Fruit fly (Drosophila melanogaster) whole organism, embryonic: ENCODE data around the gene Cdc37.

Experiments used
- B-H1 ChIP-seq: fragments of 200-800 bp; sonication (Bioruptor generic); IDR thresholded peaks from 3 replicates; pipeline ENCODE4 v1.3.6; 2022; ENCODE audit warnings: missing biosample characterization, missing genetic modification characterization
- B-H2 ChIP-seq: fragments of 200-800 bp; sonication (Bioruptor generic); optimal IDR thresholded peaks from 2 replicates; lab custom pipeline; 2018; ENCODE audit warnings: missing biosample characterization, mild to moderate bottlenecking, missing genetic modification characterization
- BtbVII ChIP-seq: fragments of 200-800 bp; sonication (Bioruptor generic); optimal IDR thresholded peaks from 3 replicates; lab custom pipeline; 2017; ENCODE audit warnings: missing biosample characterization, mild to moderate bottlenecking, missing genetic modification characterization
- CG10147 ChIP-seq: fragments of 200-800 bp; sonication (Bioruptor generic); optimal IDR thresholded peaks from 2 replicates; lab custom pipeline; 2019; ENCODE audit warnings: missing biosample characterization, mild to moderate bottlenecking, missing genetic modification characterization, moderate library complexity
- CG10543 ChIP-seq: fragments of 200-800 bp; sonication (Bioruptor generic); optimal IDR thresholded peaks from 3 replicates; lab custom pipeline; 2017; ENCODE audit warnings: missing biosample characterization, mild to moderate bottlenecking, missing genetic modification characterization, moderate library complexity
- CG10565 ChIP-seq: fragments of 200-800 bp; sonication (Bioruptor generic); optimal IDR thresholded peaks from 3 replicates; lab custom pipeline; 2016; ENCODE audit warnings: missing biosample characterization, mild to moderate bottlenecking, missing genetic modification characterization
- CG12071 ChIP-seq: fragments of 200-800 bp; sonication (Bioruptor generic); optimal IDR thresholded peaks from 3 replicates; lab custom pipeline; 2018; ENCODE audit warnings: missing biosample characterization, mild to moderate bottlenecking, missing genetic modification characterization
- CG13287 ChIP-seq: fragments of 200-800 bp; sonication (Bioruptor generic); IDR thresholded peaks from 2 replicates; pipeline ENCODE4 v1.3.6; 2022; ENCODE audit warnings: missing biosample characterization, missing genetic modification characterization; ENCODE audit not compliant: partially characterized antibody
- CG13894 ChIP-seq: fragments of 200-800 bp; sonication (Bioruptor generic); optimal IDR thresholded peaks from 3 replicates; lab custom pipeline; 2018; ENCODE audit warnings: missing biosample characterization, mild to moderate bottlenecking, missing genetic modification characterization, moderate library complexity
- CG14441 ChIP-seq: fragments of 200-800 bp; sonication (Bioruptor generic); IDR thresholded peaks from 2 replicates; pipeline ENCODE4 v1.3.6; 2022; ENCODE audit warnings: missing biosample characterization, missing genetic modification characterization
- CG14965 ChIP-seq: fragments of 200-800 bp; sonication (Bioruptor generic); optimal IDR thresholded peaks from 2 replicates; lab custom pipeline; 2016; ENCODE audit warnings: missing biosample characterization, missing genetic modification characterization, borderline replicate concordance
- CG18476 ChIP-seq: fragments of 200-800 bp; sonication (Bioruptor generic); optimal IDR thresholded peaks from 2 replicates; lab custom pipeline; 2016; ENCODE audit warnings: missing biosample characterization, mild to moderate bottlenecking, missing genetic modification characterization
- CG2199 ChIP-seq: fragments of 200-800 bp; sonication (Bioruptor generic); IDR thresholded peaks from 3 replicates; pipeline ENCODE4 v1.3.6; 2022; ENCODE audit warnings: missing biosample characterization, missing genetic modification characterization
- CG42726 ChIP-seq: fragments of 200-800 bp; sonication (Bioruptor generic); IDR thresholded peaks from 2 replicates; pipeline ENCODE4 v1.3.6; 2022; ENCODE audit warnings: missing biosample characterization, missing genetic modification characterization; ENCODE audit not compliant: partially characterized antibody
- CG6854 ChIP-seq: fragments of 200-800 bp; sonication (Bioruptor generic); optimal IDR thresholded peaks from 3 replicates; lab custom pipeline; 2017; ENCODE audit warnings: missing biosample characterization, mild to moderate bottlenecking, missing genetic modification characterization
- CG8089 ChIP-seq: fragments of 200-800 bp; sonication (Bioruptor generic); optimal IDR thresholded peaks from 3 replicates; lab custom pipeline; 2016; ENCODE audit warnings: missing biosample characterization, missing genetic modification characterization
- CoRest ChIP-seq: fragments of 200-800 bp; sonication (Bioruptor generic); optimal IDR thresholded peaks from 3 replicates; lab custom pipeline; 2018; ENCODE audit warnings: missing biosample characterization, mild to moderate bottlenecking, missing genetic modification characterization, moderate library complexity
- Doc3 ChIP-seq: fragments of 200-800 bp; sonication (Bioruptor generic); IDR thresholded peaks from 3 replicates; pipeline ENCODE4 v1.3.6; 2022; ENCODE audit warnings: missing biosample characterization, missing genetic modification characterization; ENCODE audit not compliant: partially characterized antibody
- Eip74EF ChIP-seq, 2 experiments: fragments of 200-800 bp in 1 of 2; fragments of >200 bp in 1 of 2; sonication (Bioruptor generic) in 1 of 2; optimal IDR thresholded peaks; 2 replicates each; lab custom pipeline; 2017 to 2019; ENCODE audit warnings: missing biosample characterization in 2 of 2, missing genetic modification characterization in 2 of 2, mild to moderate bottlenecking in 1 of 2, moderate library complexity in 1 of 2
- NC2α ChIP-seq: fragments of 200-800 bp; sonication (Bioruptor generic); optimal IDR thresholded peaks from 2 replicates; lab custom pipeline; 2016; ENCODE audit warnings: missing biosample characterization, missing genetic modification characterization
- Sox102F ChIP-seq: fragments of 200-800 bp; sonication (Bioruptor generic); optimal IDR thresholded peaks from 2 replicates; lab custom pipeline; 2018; ENCODE audit warnings: missing biosample characterization, mild to moderate bottlenecking, missing genetic modification characterization, moderate library complexity
- abd-A ChIP-seq: fragments of 200-800 bp; sonication (Bioruptor generic); optimal IDR thresholded peaks from 3 replicates; lab custom pipeline; 2019; ENCODE audit warnings: missing biosample characterization, mild to moderate bottlenecking, missing genetic modification characterization, moderate library complexity
- bigmax ChIP-seq: fragments of 200-800 bp; sonication (Bioruptor generic); optimal IDR thresholded peaks from 2 replicates; lab custom pipeline; 2018; ENCODE audit warnings: missing biosample characterization, mild to moderate bottlenecking, missing genetic modification characterization
- cg ChIP-seq: fragments of 200-800 bp; sonication (Bioruptor generic); optimal IDR thresholded peaks from 3 replicates; lab custom pipeline; 2019; ENCODE audit warnings: missing biosample characterization, mild to moderate bottlenecking, missing genetic modification characterization, moderate library complexity
- chinmo ChIP-seq: fragments of 200-800 bp; sonication (Bioruptor generic); IDR thresholded peaks from 4 replicates; pipeline ENCODE4 v1.3.6; 2022; ENCODE audit warnings: missing biosample characterization, missing genetic modification characterization; ENCODE audit not compliant: partially characterized antibody
- corto ChIP-seq: fragments of 200-800 bp; sonication (Bioruptor generic); optimal IDR thresholded peaks from 2 replicates; lab custom pipeline; 2016; ENCODE audit warnings: missing biosample characterization, mild to moderate bottlenecking, missing genetic modification characterization, moderate library complexity
- crp ChIP-seq, 2 experiments: fragments of 200-800 bp; sonication (Bioruptor generic); optimal IDR thresholded peaks; 2 replicates in 1 of 2; 3 replicates in 1 of 2; lab custom pipeline; 2017; ENCODE audit warnings: missing biosample characterization in 2 of 2, missing genetic modification characterization in 2 of 2, mild to moderate bottlenecking in 1 of 2, moderate library complexity in 1 of 2
- cwo ChIP-seq: fragments of 200-800 bp; sonication (Bioruptor generic); optimal IDR thresholded peaks from 3 replicates; lab custom pipeline; 2017; ENCODE audit warnings: missing biosample characterization, missing genetic modification characterization, mild to moderate bottlenecking, moderate library complexity, missing genetic modification reagents
- ftz-f1 ChIP-seq: fragments of 200-800 bp; sonication (Bioruptor generic); optimal IDR thresholded peaks from 2 replicates; lab custom pipeline; 2016; ENCODE audit warnings: missing biosample characterization, missing genetic modification characterization
- kni ChIP-seq: fragments of 200-800 bp; sonication (Bioruptor generic); optimal IDR thresholded peaks from 3 replicates; lab custom pipeline; 2017; ENCODE audit warnings: mild to moderate bottlenecking, missing biosample characterization, missing genetic modification reagents, missing genetic modification characterization
- mirr ChIP-seq: fragments of 200-800 bp; sonication (Bioruptor generic); optimal IDR thresholded peaks from 3 replicates; lab custom pipeline; 2018; ENCODE audit warnings: missing biosample characterization, mild to moderate bottlenecking, missing genetic modification characterization
- pan ChIP-seq, 4 experiments: fragments of >200 bp in 3 of 4; fragments of 200-800 bp in 1 of 4; sonication (Bioruptor generic) in 1 of 4; optimal IDR thresholded peaks in 3 of 4; IDR thresholded peaks in 1 of 4; 2 replicates each; pipeline versions ENCODE4 v1.3.6 to Lab custom; 2017 to 2022; ENCODE audit warnings: missing biosample characterization in 2 of 4, missing genetic modification characterization in 2 of 4, mixed read lengths in 1 of 4
- pnt ChIP-seq: fragments of 200-800 bp; sonication (Bioruptor generic); optimal IDR thresholded peaks from 3 replicates; lab custom pipeline; 2016; ENCODE audit warnings: missing biosample characterization, missing genetic modification characterization
- pros ChIP-seq: fragments of 200-800 bp; sonication (Bioruptor generic); optimal IDR thresholded peaks from 3 replicates; lab custom pipeline; 2019; ENCODE audit warnings: missing biosample characterization, mild to moderate bottlenecking, missing genetic modification characterization, moderate library complexity
- ranshi ChIP-seq: fragments of 200-800 bp; sonication (Bioruptor generic); IDR thresholded peaks from 2 replicates; pipeline ENCODE4 v1.3.6; 2022; ENCODE audit warnings: missing biosample characterization, missing genetic modification characterization
- repo ChIP-seq: fragments of 200-800 bp; sonication (Bioruptor generic); optimal IDR thresholded peaks from 2 replicates; lab custom pipeline; 2016; ENCODE audit warnings: missing biosample characterization, missing genetic modification characterization
- rib ChIP-seq: fragments of 200-800 bp; sonication (Bioruptor generic); IDR thresholded peaks from 2 replicates; pipeline ENCODE4 v1.3.6; 2022; ENCODE audit warnings: missing biosample characterization, missing genetic modification characterization
- scrt ChIP-seq: fragments of 200-800 bp; sonication (Bioruptor generic); optimal IDR thresholded peaks from 2 replicates; lab custom pipeline; 2018; ENCODE audit warnings: missing biosample characterization, mild to moderate bottlenecking, missing genetic modification characterization, moderate library complexity
- tio ChIP-seq: fragments of 200-800 bp; sonication (Bioruptor generic); optimal IDR thresholded peaks from 2 replicates; lab custom pipeline; 2017; ENCODE audit warnings: missing biosample characterization, missing genetic modification characterization, inconsistent platforms
- tll ChIP-seq, 2 experiments: fragments of 200-800 bp in 1 of 2; fragments of >200 bp in 1 of 2; sonication (Bioruptor generic) in 1 of 2; optimal IDR thresholded peaks; 2 replicates each; lab custom pipeline; 2017 to 2019; ENCODE audit warnings: missing biosample characterization in 2 of 2, missing genetic modification characterization in 2 of 2, mild to moderate bottlenecking in 1 of 2, moderate library complexity in 1 of 2
- twi ChIP-seq: fragments of 200-800 bp; optimal IDR thresholded peaks from 2 replicates; lab custom pipeline; 2019; ENCODE audit warnings: missing biosample characterization, mild to moderate bottlenecking, missing genetic modification characterization, moderate library complexity
- unpg ChIP-seq: fragments of 200-800 bp; sonication (Bioruptor generic); optimal IDR thresholded peaks from 3 replicates; lab custom pipeline; 2018; ENCODE audit warnings: missing biosample characterization, mild to moderate bottlenecking, missing genetic modification characterization, moderate library complexity
- zf30C ChIP-seq: fragments of 200-800 bp; sonication (Bioruptor generic); optimal IDR thresholded peaks from 3 replicates; lab custom pipeline; 2018; ENCODE audit warnings: missing biosample characterization, mild to moderate bottlenecking, missing genetic modification characterization

Cdc37 gene

dm6 chr3L:1818834-1819233 lies 23.6 kb downstream of the Cdc37 start (continued):
- TF ChIP-seq Sox102F (GFP tag; lab: Kevin White, UChicago) (peak; percentile 7), Eip74EF (GFP tag; optimal IDR thresholded peaks at IDR 0.05; lab: Kevin White, UChicago) (peak in 1 of 2 experiments; percentile 98), CG13287 (no peak), crp (GFP tag; optimal IDR thresholded peaks at IDR 0.05; lab: Kevin White, UChicago) (no peak), corto (GFP tag; lab: Kevin White, UChicago) (no peak), CG10543 (GFP tag; lab: Kevin White, UChicago) (peak; percentile 10), CG13894 (tag; lab: Kevin White, UChicago) (peak; percentile 59), CG2199 (GFP tag; lab: Robert Waterston, UW) (0 out of 3 replicates have a peak, but pooled peaks have one; percentile 23), CG8089 (GFP tag; lab: Kevin White, UChicago) (no peak), CG14441 (GFP tag; lab: Robert Waterston, UW) (no peak), CG14965 (GFP tag; lab: Kevin White, UChicago) (no peak), cwo (GFP tag; lab: Kevin White, UChicago) (peak; percentile 25), CG42726 (GFP tag; lab: Robert Waterston, UW) (no peak), pan (optimal IDR thresholded peaks at IDR 0.05; lab: Kevin White, UChicago) (no peak), pan (GFP tag; optimal IDR thresholded peaks at IDR 0.05 in 1 of 2, IDR thresholded peaks at IDR 0.05 in 1 of 2) (no peak), CoRest (tag; lab: Kevin White, UChicago) (no peak), CG10147 (GFP tag; lab: Kevin White, UChicago) (no peak), Doc3 (GFP tag; lab: Robert Waterston, UW) (no peak), ftz-f1 (GFP tag; lab: Kevin White, UChicago) (peak; percentile 55), ranshi (GFP tag; lab: Robert Waterston, UW) (no peak), NC2α (GFP tag; lab: Kevin White, UChicago) (no peak), tll (GFP tag; optimal IDR thresholded peaks at IDR 0.05; lab: Kevin White, UChicago) (no peak), tio (GFP tag; lab: Kevin White, UChicago) (no peak), twi (tag; lab: Kevin White, UChicago) (no peak), kni (peak; percentile 48), BtbVII (GFP tag; lab: Kevin White, UChicago) (no peak), abd-A (tag; lab: Kevin White, UChicago) (peak; percentile 98), cg (GFP tag; lab: Kevin White, UChicago) (no peak), zf30C (GFP tag; lab: Kevin White, UChicago) (no peak), B-H2 (GFP tag; lab: Kevin White, UChicago) (peak; percentile 35), CG12071 (GFP tag; lab: Kevin White, UChicago) (no peak), rib (GFP tag; lab: Robert Waterston, UW) (no peak), CG18476 (GFP tag; lab: Kevin White, UChicago) (no peak), repo (no peak), unpg (GFP tag; lab: Kevin White, UChicago) (no peak), bigmax (no peak), B-H1 (GFP tag; lab: Robert Waterston, UW) (no peak), pnt (no peak), CG10565 (no peak), chinmo (GFP tag; lab: Robert Waterston, UW) (peak; percentile 96), mirr (GFP tag; lab: Kevin White, UChicago) (peak; percentile 20), pros (peak; percentile 5), scrt (GFP tag; lab: Kevin White, UChicago) (no peak), CG6854 (GFP tag; lab: Kevin White, UChicago) (no peak)
